Worm (Caenorhabditis elegans) whole organism, young adult: ENCODE data around the gene cyp-23A1.
A peak's percentile ranks its signal among the peaks of the same experiment; 100 is the strongest.

Experiments
- B0019.2 ChIP-seq: fragments of 200-800 bp; sonication (Bioruptor generic); conservative IDR thresholded peaks from 2 replicates; pipeline ENCODE4 v1.3.6; 2022; ENCODE audit warnings: missing genetic modification reagents, missing genetic modification characterization, missing compliant biosample characterization
- C17E4.6 ChIP-seq: fragments of 200-800 bp; sonication (Bioruptor generic); IDR thresholded peaks from 2 replicates; pipeline ENCODE4 v1.3.6; 2022; ENCODE audit warnings: missing genetic modification reagents, missing genetic modification characterization, missing compliant biosample characterization
- D2030.7 ChIP-seq: fragments of 200-800 bp; sonication (Bioruptor generic); IDR thresholded peaks from 2 replicates; pipeline ENCODE4 v1.3.6; 2022; ENCODE audit warnings: missing genetic modification reagents, missing genetic modification characterization, missing compliant biosample characterization
- F33H1.4 ChIP-seq: fragments of 200-800 bp; sonication (Bioruptor generic); IDR thresholded peaks from 2 replicates; pipeline ENCODE4 v1.3.6; 2022; ENCODE audit warnings: missing genetic modification reagents, missing genetic modification characterization, missing compliant biosample characterization
- K11D2.4 ChIP-seq: fragments of 200-800 bp; sonication (Bioruptor generic); IDR thresholded peaks from 2 replicates; pipeline ENCODE4 v1.3.6; 2022; ENCODE audit warnings: missing genetic modification reagents, missing genetic modification characterization, missing compliant biosample characterization
- T26A5.8 ChIP-seq: sonication (generic microtip); optimal IDR thresholded peaks from 2 replicates; lab custom pipeline; 2016; ENCODE audit warnings: missing genetic modification characterization, missing compliant biosample characterization
- Y53F4B.3 ChIP-seq: fragments of 200-800 bp; sonication (Bioruptor generic); IDR thresholded peaks from 2 replicates; pipeline ENCODE4 v1.3.6; 2022; ENCODE audit warnings: missing genetic modification reagents, missing genetic modification characterization, missing compliant biosample characterization
- Y95B8A.8 ChIP-seq: fragments of 200-800 bp; sonication (Bioruptor generic); IDR thresholded peaks from 2 replicates; pipeline ENCODE4 v1.3.6; 2022; ENCODE audit warnings: missing genetic modification reagents, missing genetic modification characterization, missing compliant biosample characterization
- ZK185.1 ChIP-seq: sonication (generic microtip); optimal IDR thresholded peaks from 2 replicates; lab custom pipeline; 2016; ENCODE audit warnings: mild to moderate bottlenecking, missing genetic modification characterization, missing compliant biosample characterization; ENCODE audit not compliant: poor library complexity, severe bottlenecking
- ama-1 ChIP-seq, 3 experiments: fragments of 150-350 bp in 1 of 3; sonication (generic microtip) in 2 of 3; optimal IDR thresholded peaks; 2 replicates each; lab custom pipeline; 2014 to 2018; ENCODE audit warnings: missing biosample characterization in 2 of 3, missing genetic modification characterization in 2 of 3, missing genetic modification reagents in 2 of 3
- aptf-3 ChIP-seq: fragments of 200-800 bp; sonication (Bioruptor generic); IDR thresholded peaks from 2 replicates; pipeline ENCODE4 v1.3.6; 2022; ENCODE audit warnings: missing genetic modification characterization, missing compliant biosample characterization
- cebp-1 ChIP-seq, 2 experiments: fragments of 200-800 bp in 1 of 2; sonication (Bioruptor generic) in 1 of 2; sonication (generic microtip) in 1 of 2; IDR thresholded peaks in 1 of 2; optimal IDR thresholded peaks in 1 of 2; 2 replicates each; pipeline versions ENCODE4 v1.3.6 to Lab custom; 2017 to 2022; ENCODE audit warnings: missing compliant biosample characterization in 2 of 2, missing genetic modification characterization in 2 of 2, mild to moderate bottlenecking in 1 of 2, missing genetic modification reagents in 1 of 2, moderate library complexity in 1 of 2
- ceh-40 ChIP-seq: fragments of 200-800 bp; sonication (Bioruptor generic); IDR thresholded peaks from 2 replicates; pipeline ENCODE4 v1.3.6; 2022; ENCODE audit warnings: missing genetic modification characterization, missing compliant biosample characterization
- ceh-91 ChIP-seq: fragments of 200-800 bp; sonication (Bioruptor generic); IDR thresholded peaks from 2 replicates; pipeline ENCODE4 v1.3.6; 2022; ENCODE audit warnings: missing genetic modification reagents, missing genetic modification characterization, missing compliant biosample characterization
- chd-7 ChIP-seq: sonication (generic microtip); optimal IDR thresholded peaks from 2 replicates; lab custom pipeline; 2016; ENCODE audit warnings: mild to moderate bottlenecking, missing genetic modification characterization, moderate library complexity, missing compliant biosample characterization
- dpff-1 ChIP-seq: sonication (generic microtip); optimal IDR thresholded peaks from 2 replicates; lab custom pipeline; 2017; ENCODE audit warnings: mild to moderate bottlenecking, missing genetic modification characterization, missing compliant biosample characterization
- dpl-1 ChIP-seq: fragments of 150-350 bp; optimal IDR thresholded peaks from 2 replicates; lab custom pipeline; 2014; ENCODE audit warnings: missing biosample characterization, missing genetic modification reagents, missing genetic modification characterization
- egl-44 ChIP-seq: fragments of 200-800 bp; sonication (Bioruptor generic); IDR thresholded peaks from 2 replicates; pipeline ENCODE4 v1.3.6; 2022; ENCODE audit warnings: missing genetic modification reagents, missing genetic modification characterization, missing compliant biosample characterization
- gei-17 ChIP-seq: fragments of 200-800 bp; sonication (Bioruptor generic); optimal IDR thresholded peaks from 2 replicates; lab custom pipeline; 2018; ENCODE audit warnings: mild to moderate bottlenecking, missing genetic modification characterization, missing compliant biosample characterization
- him-1 ChIP-seq: sonication (generic microtip); optimal IDR thresholded peaks from 2 replicates; lab custom pipeline; 2016; ENCODE audit warnings: missing genotype, missing genetic modification reagents, missing genetic modification characterization, missing compliant biosample characterization
- hlh-12 ChIP-seq: sonication (generic microtip); optimal IDR thresholded peaks from 2 replicates; lab custom pipeline; 2016; ENCODE audit warnings: missing genetic modification characterization, missing compliant biosample characterization
- hrde-1 ChIP-seq: sonication (generic microtip); optimal IDR thresholded peaks from 2 replicates; lab custom pipeline; 2016; ENCODE audit warnings: missing genetic modification characterization, mild to moderate bottlenecking, missing compliant biosample characterization, moderate library complexity, missing genotype, missing genetic modification reagents, borderline replicate concordance
- let-607 ChIP-seq, 2 experiments: fragments of 200-800 bp in 1 of 2; sonication (Bioruptor generic) in 1 of 2; sonication (generic microtip) in 1 of 2; optimal IDR thresholded peaks; 2 replicates each; lab custom pipeline; 2016 to 2018; ENCODE audit warnings: mild to moderate bottlenecking in 2 of 2, missing compliant biosample characterization in 2 of 2, missing genetic modification characterization in 2 of 2, moderate library complexity in 2 of 2, missing genotype in 1 of 2
- lin-35 ChIP-seq, 3 experiments: fragments of 150-350 bp in 2 of 3; sonication (generic microtip) in 1 of 3; optimal IDR thresholded peaks; 2 replicates each; lab custom pipeline; 2014 to 2018; ENCODE audit warnings: missing biosample characterization in 3 of 3, missing genetic modification characterization in 3 of 3, missing genetic modification reagents in 3 of 3
- lir-1 ChIP-seq: fragments of 200-800 bp; sonication (Bioruptor generic); conservative IDR thresholded peaks from 2 replicates; pipeline ENCODE4 v1.3.6; 2022; ENCODE audit warnings: missing genetic modification reagents, missing genetic modification characterization, missing compliant biosample characterization
- madf-6 ChIP-seq: fragments of 200-800 bp; sonication (Bioruptor generic); IDR thresholded peaks from 2 replicates; pipeline ENCODE4 v1.3.6; 2022; ENCODE audit warnings: missing genetic modification reagents, missing genetic modification characterization, missing compliant biosample characterization
- nhr-80 ChIP-seq: sonication (generic microtip); optimal IDR thresholded peaks from 2 replicates; lab custom pipeline; 2016; ENCODE audit warnings: missing genetic modification characterization, missing compliant biosample characterization
- pbrm-1 ChIP-seq: fragments of 200-800 bp; sonication (Bioruptor generic); IDR thresholded peaks from 2 replicates; pipeline ENCODE4 v1.3.6; 2022; ENCODE audit warnings: missing genetic modification reagents, missing genetic modification characterization, missing compliant biosample characterization
- rpc-1 ChIP-seq, 2 experiments: fragments of 150-350 bp in 1 of 2; sonication (generic microtip) in 1 of 2; optimal IDR thresholded peaks; 2 replicates each; lab custom pipeline; 2014 to 2018; ENCODE audit warnings: missing biosample characterization in 1 of 2, missing genetic modification characterization in 1 of 2, missing genetic modification reagents in 1 of 2, missing genotype in 1 of 2
- sptf-2 ChIP-seq: fragments of 200-800 bp; sonication (Bioruptor generic); optimal IDR thresholded peaks from 2 replicates; lab custom pipeline; 2018; ENCODE audit warnings: mild to moderate bottlenecking, missing genetic modification characterization, missing compliant biosample characterization
- tbp1 ChIP-seq: fragments of 200-800 bp; sonication (Bioruptor generic); optimal IDR thresholded peaks from 2 replicates; lab custom pipeline; 2018; ENCODE audit warnings: mild to moderate bottlenecking, missing genetic modification characterization, missing compliant biosample characterization
- tlf-1 ChIP-seq: fragments of 200-800 bp; sonication (Bioruptor generic); optimal IDR thresholded peaks from 2 replicates; lab custom pipeline; 2018; ENCODE audit warnings: mild to moderate bottlenecking, missing genetic modification characterization, missing compliant biosample characterization
- unc-62 ChIP-seq: fragments of 150-350 bp; optimal IDR thresholded peaks from 2 replicates; lab custom pipeline; 2014; ENCODE audit warnings: missing biosample characterization, missing genetic modification reagents, missing genetic modification characterization
- zim-3 ChIP-seq: sonication (generic microtip); optimal IDR thresholded peaks from 2 replicates; lab custom pipeline; 2017; ENCODE audit warnings: mild to moderate bottlenecking, missing genetic modification characterization, moderate library complexity, missing compliant biosample characterization
- ztf-28 ChIP-seq: fragments of 200-800 bp; sonication (Bioruptor generic); IDR thresholded peaks from 2 replicates; pipeline ENCODE4 v1.3.6; 2022; ENCODE audit warnings: missing genetic modification reagents, missing genetic modification characterization, missing compliant biosample characterization

Gene cyp-23A1

ce11 chrII:4489288-4489687 is 22.7 kb upstream of the cyp-23A1 start, which contains the start of gene T05C1.3:
T05C1.3 (minus strand) TSS chrII:4489388.
- no peak for TF ChIP-seq rpc-1 (optimal IDR thresholded peaks at IDR 0.05; lab: Kevin White, UChicago)
- TF ChIP-seq rpc-1 (tag; optimal IDR thresholded peaks at IDR 0.05; lab: Kevin White, UChicago), result no peak
- TF ChIP-seq tlf-1, result no peak
- no peak for TF ChIP-seq B0019.2 (GFP tag; lab: Robert Waterston, UW)
- TF ChIP-seq ama-1 (optimal IDR thresholded peaks at IDR 0.05; lab: Kevin White, UChicago), result no peak
- TF ChIP-seq ama-1 (GFP tag; optimal IDR thresholded peaks at IDR 0.05; lab: Kevin White, UChicago), result no peak
- TF ChIP-seq unc-62 (GFP tag; lab: Kevin White, UChicago), result no peak
- TF ChIP-seq C17E4.6, result no peak
- no peak for TF ChIP-seq hrde-1
- no peak for TF ChIP-seq cebp-1 (GFP tag; IDR thresholded peaks at IDR 0.05; lab: Robert Waterston, UW)
- no peak for TF ChIP-seq cebp-1 (tag; optimal IDR thresholded peaks at IDR 0.05; lab: Kevin White, UChicago)
- no peak for TF ChIP-seq chd-7 (tag; lab: Kevin White, UChicago)
- no peak for TF ChIP-seq D2030.7 (GFP tag; lab: Robert Waterston, UW)
- TF ChIP-seq gei-17 (GFP tag; lab: Kevin White, UChicago), result no peak
- no peak for TF ChIP-seq dpff-1
- no peak for TF ChIP-seq sptf-2 (GFP tag; lab: Kevin White, UChicago)
- no peak for TF ChIP-seq Y53F4B.3
- no peak for TF ChIP-seq lin-35 (GFP tag; optimal IDR thresholded peaks at IDR 0.05; lab: Kevin White, UChicago)
- no peak for TF ChIP-seq him-1 (tag; lab: Kevin White, UChicago)
- TF ChIP-seq hlh-12 (tag; lab: Kevin White, UChicago), result no peak
- TF ChIP-seq zim-3 (tag; lab: Kevin White, UChicago), result no peak

- TF ChIP-seq ceh-40 (no peak), ceh-91 (GFP tag; lab: Robert Waterston, UW) (no peak), pbrm-1 (GFP tag; lab: Robert Waterston, UW) (no peak), zim-3 (tag; lab: Kevin White, UChicago) (no peak), egl-44 (no peak), ztf-28 (GFP tag; lab: Robert Waterston, UW) (no peak), dpl-1 (no peak)
- TF ChIP-seq, all 124 proteins: peak for 0
These were observed 21.3 kb upstream of the cyp-23A1 start, which contains the start of gene T05C1.5 for ce11 chrII:4490729-4491128. T05C1.5 (minus strand) TSS chrII:4490829.

ce11 chrII:4494532-4494931 is 17.5 kb upstream of the cyp-23A1 start:
- no peak for TF ChIP-seq F33H1.4 (GFP tag; lab: Robert Waterston, UW)

- peak; percentile 62 for TF ChIP-seq nhr-80 (tag; lab: Kevin White, UChicago)
- TF ChIP-seq ZK185.1 (tag; lab: Kevin White, UChicago), result no peak
- no peak for TF ChIP-seq let-607 (tag; optimal IDR thresholded peaks at IDR 0.05; lab: Kevin White, UChicago)
These were observed 16.2 kb upstream of the cyp-23A1 start for ce11 chrII:4495844-4496243.

- TF ChIP-seq egl-44, result no peak
- no peak for TF ChIP-seq tbp1
- no peak for TF ChIP-seq sptf-2 (GFP tag; lab: Kevin White, UChicago)
- no peak for TF ChIP-seq K11D2.4 (GFP tag; lab: Robert Waterston, UW)
- no peak for TF ChIP-seq madf-6 (GFP tag; lab: Robert Waterston, UW)
- TF ChIP-seq unc-62 (GFP tag; lab: Kevin White, UChicago), result no peak
- TF ChIP-seq zim-3 (tag; lab: Kevin White, UChicago), result no peak
- TF ChIP-seq T26A5.8 (tag; lab: Kevin White, UChicago), result no peak
- TF ChIP-seq aptf-3 (GFP tag; lab: Robert Waterston, UW), result no peak
- TF ChIP-seq Y95B8A.8 (GFP tag; lab: Robert Waterston, UW), result no peak
- TF ChIP-seq lir-1 (GFP tag; lab: Robert Waterston, UW), result no peak
These were observed 6.8 kb upstream of the cyp-23A1 start, which contains the start of gene camt-1 for ce11 chrII:4505097-4505626. camt-1 (minus strand) TSS chrII:4505147.
